Worm (Caenorhabditis elegans) whole organism, late embryonic: Measurements from ENCODE around the gene oac-48.

Source experiments
- ets-4 ChIP-seq: sonication (generic microtip); optimal IDR thresholded peaks from 2 replicates; lab custom pipeline; 2016; ENCODE audit warnings: missing genetic modification characterization, missing compliant biosample characterization
- mec-3 ChIP-seq: sonication (generic microtip); optimal IDR thresholded peaks from 2 replicates; lab custom pipeline; 2016; ENCODE audit warnings: borderline replicate concordance, missing genetic modification characterization, missing compliant biosample characterization
- pha-2 ChIP-seq: sonication (generic microtip); optimal IDR thresholded peaks from 2 replicates; lab custom pipeline; 2017; ENCODE audit warnings: mild to moderate bottlenecking, missing genetic modification characterization, missing compliant biosample characterization

DNA sequence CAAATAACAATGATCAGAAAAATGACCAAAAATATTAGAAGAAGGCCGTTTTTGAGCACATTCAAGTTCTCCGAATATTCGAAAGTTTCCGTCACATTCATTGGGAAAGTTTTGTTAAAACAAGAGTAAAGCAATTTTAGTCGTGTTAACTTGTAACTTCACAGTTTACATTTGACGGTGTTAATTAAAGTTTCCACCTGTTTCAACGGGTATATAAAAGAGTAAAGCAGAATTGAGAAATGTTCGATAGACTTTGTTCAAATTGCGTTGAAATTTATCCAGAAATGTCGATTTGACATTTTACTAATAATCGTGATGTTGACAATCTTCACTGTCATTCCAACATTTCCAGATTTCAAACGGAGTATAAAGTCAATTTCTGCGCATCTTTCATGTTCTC lies 27.8 kb upstream of the oac-48 start, which contains the start of gene srz-29:
- no peak for TF ChIP-seq mec-3 (tag; lab: Kevin White, UChicago)
- TF ChIP-seq pha-2 (tag; lab: Kevin White, UChicago) = no peak
- no peak for TF ChIP-seq ets-4 (tag; lab: Kevin White, UChicago)
